Fruit fly (Drosophila melanogaster): ENCODE results near the gene SmydA-8.

SmydA-8 gene

dm6 chrX:2166129-2166528 is 47.5 kb downstream of the SmydA-8 start (continued):
- no peak for TF ChIP-seq hkb (optimal IDR thresholded peaks at IDR 0.05)
- peak; percentile 65 for TF ChIP-seq hkb (GFP tag; IDR thresholded peaks at IDR 0.05)
- peak; percentile 35 for TF ChIP-seq pnt (GFP tag; optimal IDR thresholded peaks at IDR 0.05)
- peak; percentile 46 for TF ChIP-seq Oli (tag; optimal IDR thresholded peaks at IDR 0.05)
- no peak for TF ChIP-seq CG15601 (tag; optimal IDR thresholded peaks at IDR 0.05)
- no peak for TF ChIP-seq CG10267 (tag; optimal IDR thresholded peaks at IDR 0.05)
- TF ChIP-seq CG12942 (GFP tag; optimal IDR thresholded peaks at IDR 0.05) = peak; percentile 9
- no peak for TF ChIP-seq CG17361 (GFP tag; IDR thresholded peaks at IDR 0.05)
- TF ChIP-seq dmrt11E (tag; optimal IDR thresholded peaks at IDR 0.05) = no peak
- no peak for TF ChIP-seq zen2 (GFP tag; IDR thresholded peaks at IDR 0.05; ENCODE audit: partially characterized antibody)
- TF ChIP-seq vvl (GFP tag; IDR thresholded peaks at IDR 0.05) = peak; percentile 74
- no peak for TF ChIP-seq Ets97D (GFP tag; optimal IDR thresholded peaks at IDR 0.05)
- no peak for TF ChIP-seq Opbp (GFP tag; IDR thresholded peaks at IDR 0.05; ENCODE audit: partially characterized antibody)
- no peak for TF ChIP-seq crp (GFP tag; optimal IDR thresholded peaks at IDR 0.05)
- peak; percentile 63 for TF ChIP-seq row (GFP tag; IDR thresholded peaks at IDR 0.05)
- no peak for TF ChIP-seq CG12236 (GFP tag; optimal IDR thresholded peaks at IDR 0.05)
- no peak for TF ChIP-seq CG13775 (GFP tag; optimal IDR thresholded peaks at IDR 0.05)
- TF ChIP-seq sim (GFP tag; IDR thresholded peaks at IDR 0.05) = no peak
- no peak for TF ChIP-seq CTCF (GFP tag; optimal IDR thresholded peaks at IDR 0.05)
- TF ChIP-seq peb (GFP tag; IDR thresholded peaks at IDR 0.05) = 0 out of 2 replicates have a peak, but pooled peaks have one; percentile 10
- no peak for TF ChIP-seq CG10565 (GFP tag; optimal IDR thresholded peaks at IDR 0.05)
- TF ChIP-seq CG17612 (GFP tag; IDR thresholded peaks at IDR 0.05) = no peak
- no peak for TF ChIP-seq Atf-2 (GFP tag; optimal IDR thresholded peaks at IDR 0.05)
- no peak for TF ChIP-seq CG14014 (GFP tag; IDR thresholded peaks at IDR 0.05)
- peak; percentile 61; the same call in 1 of the 2 replicates for TF ChIP-seq ranshi (GFP tag; IDR thresholded peaks at IDR 0.05)
- TF ChIP-seq CG17802 (tag; optimal IDR thresholded peaks at IDR 0.05) = peak; percentile 53
- no peak for TF ChIP-seq CG4404 (GFP tag; IDR thresholded peaks at IDR 0.05)
- no peak for TF ChIP-seq CkIIα-i1 (GFP tag; IDR thresholded peaks at IDR 0.05)
- TF ChIP-seq CG42726 (GFP tag; IDR thresholded peaks at IDR 0.05; ENCODE audit: partially characterized antibody) = no peak
- no peak for TF ChIP-seq CG4854 (GFP tag; optimal IDR thresholded peaks at IDR 0.05)
- no peak for TF ChIP-seq exex (tag; optimal IDR thresholded peaks at IDR 0.05)
- TF ChIP-seq Oaz (GFP tag; IDR thresholded peaks at IDR 0.05) = no peak
- no peak for TF ChIP-seq Dip3 (GFP tag; optimal IDR thresholded peaks at IDR 0.05)
- TF ChIP-seq caup (GFP tag; optimal IDR thresholded peaks at IDR 0.05; ENCODE audit: severe bottlenecking) = no peak
- peak; percentile 24 for TF ChIP-seq CG17385 (GFP tag; optimal IDR thresholded peaks at IDR 0.05)
- TF ChIP-seq Dp (GFP tag; optimal IDR thresholded peaks at IDR 0.05) = no peak
- no peak for TF ChIP-seq CG15269 (tag; optimal IDR thresholded peaks at IDR 0.05)
- no peak for TF ChIP-seq fd3F (GFP tag; optimal IDR thresholded peaks at IDR 0.05)
- TF ChIP-seq sug (tag; optimal IDR thresholded peaks at IDR 0.05) = no peak
- TF ChIP-seq CG2129 (GFP tag; IDR thresholded peaks at IDR 0.05; ENCODE audit: partially characterized antibody) = no peak
- TF ChIP-seq H15 (GFP tag; IDR thresholded peaks at IDR 0.05) = no peak
- no peak for TF ChIP-seq Dip2 (GFP tag; IDR thresholded peaks at IDR 0.05)
- no peak for TF ChIP-seq CG8924 (tag; optimal IDR thresholded peaks at IDR 0.05)
- peak; percentile 74 for TF ChIP-seq dmrt99B (tag; optimal IDR thresholded peaks at IDR 0.05)
- no peak for TF ChIP-seq gcm (GFP tag; optimal IDR thresholded peaks at IDR 0.05)
- no peak for TF ChIP-seq gce (GFP tag; IDR thresholded peaks at IDR 0.05)
- TF ChIP-seq CG3838 (GFP tag; optimal IDR thresholded peaks at IDR 0.05) = no peak
- no peak for TF ChIP-seq Fer3 (tag; optimal IDR thresholded peaks at IDR 0.05)
- TF ChIP-seq gem (tag; optimal IDR thresholded peaks at IDR 0.05) = peak; percentile 60
- peak; percentile 48; the same call in 1 of the 2 replicates for TF ChIP-seq Xrp1 (GFP tag; IDR thresholded peaks at IDR 0.05)
- TF ChIP-seq odd (GFP tag; optimal IDR thresholded peaks at IDR 0.05) = no peak
- TF ChIP-seq CG1602 (GFP tag; optimal IDR thresholded peaks at IDR 0.05) = peak; percentile 19
